Worm (Caenorhabditis elegans) whole organism, late embryonic: ENCODE results near the gene F21D5.4.

ENCODE experiments used
- C38D4.7 ChIP-seq: fragments of 200-800 bp; sonication (Bioruptor generic); optimal IDR thresholded peaks from 2 replicates; lab custom pipeline; 2018; ENCODE audit warnings: mild to moderate bottlenecking, missing genetic modification characterization, moderate library complexity, missing compliant biosample characterization
- F13H6.1 ChIP-seq: sonication (generic microtip); optimal IDR thresholded peaks from 2 replicates; lab custom pipeline; 2016; ENCODE audit warnings: missing genetic modification characterization, missing compliant biosample characterization
- T23F11.4 ChIP-seq: fragments of 200-800 bp; sonication (Bioruptor generic); optimal IDR thresholded peaks from 2 replicates; lab custom pipeline; 2018; ENCODE audit warnings: mild to moderate bottlenecking, missing genetic modification characterization, missing compliant biosample characterization
- ceh-18 ChIP-seq: sonication (generic microtip); optimal IDR thresholded peaks from 2 replicates; lab custom pipeline; 2016; ENCODE audit warnings: missing genetic modification characterization, missing compliant biosample characterization
- ceh-2 ChIP-seq: sonication (generic microtip); optimal IDR thresholded peaks from 2 replicates; lab custom pipeline; 2016; ENCODE audit warnings: missing genotype, missing genetic modification characterization, missing compliant biosample characterization
- ceh-22 ChIP-seq: sonication (generic microtip); optimal IDR thresholded peaks from 2 replicates; lab custom pipeline; 2017; ENCODE audit warnings: missing biosample characterization, missing genetic modification characterization
- ceh-24 ChIP-seq: sonication (generic microtip); optimal IDR thresholded peaks from 2 replicates; lab custom pipeline; 2016; ENCODE audit warnings: mild to moderate bottlenecking, missing genetic modification characterization, missing compliant biosample characterization
- ceh-30 ChIP-seq: fragments of 150-350 bp; optimal IDR thresholded peaks from 2 replicates; lab custom pipeline; 2014; ENCODE audit warnings: missing biosample characterization, missing genetic modification characterization
- ceh-34 ChIP-seq: sonication (generic microtip); optimal IDR thresholded peaks from 2 replicates; lab custom pipeline; 2016; ENCODE audit warnings: mild to moderate bottlenecking, missing genetic modification characterization, missing compliant biosample characterization
- ceh-45 ChIP-seq: fragments of 200-800 bp; sonication (Bioruptor generic); IDR thresholded peaks from 2 replicates; pipeline ENCODE4 v1.3.6; 2022; ENCODE audit warnings: missing genetic modification reagents, missing genetic modification characterization, missing compliant biosample characterization
- ceh-6 ChIP-seq: fragments of 200-800 bp; sonication (Bioruptor generic); optimal IDR thresholded peaks from 2 replicates; lab custom pipeline; 2018; ENCODE audit warnings: mild to moderate bottlenecking, missing genetic modification characterization, missing compliant biosample characterization
- dmd-4 ChIP-seq: sonication (generic microtip); optimal IDR thresholded peaks from 2 replicates; lab custom pipeline; 2016; ENCODE audit warnings: borderline replicate concordance, missing genetic modification characterization, missing compliant biosample characterization
- dve-1 ChIP-seq: sonication (generic microtip); optimal IDR thresholded peaks from 2 replicates; lab custom pipeline; 2017; ENCODE audit warnings: antibody characterized with exemption, mild to moderate bottlenecking, missing genetic modification characterization, missing compliant biosample characterization
- elt-2 ChIP-seq: sonication (generic microtip); optimal IDR thresholded peaks from 2 replicates; lab custom pipeline; 2016; ENCODE audit warnings: missing genetic modification reagents, missing genetic modification characterization, missing compliant biosample characterization
- ets-4 ChIP-seq: sonication (generic microtip); optimal IDR thresholded peaks from 2 replicates; lab custom pipeline; 2016; ENCODE audit warnings: missing genetic modification characterization, missing compliant biosample characterization
- fkh-6 ChIP-seq: sonication (generic microtip); optimal IDR thresholded peaks from 2 replicates; lab custom pipeline; 2016; ENCODE audit warnings: missing genetic modification characterization, missing compliant biosample characterization
- hlh-13 ChIP-seq: fragments of 200-800 bp; sonication (Bioruptor generic); optimal IDR thresholded peaks from 2 replicates; lab custom pipeline; 2018; ENCODE audit warnings: mild to moderate bottlenecking, missing genetic modification characterization, missing compliant biosample characterization
- hlh-15 ChIP-seq: sonication (generic microtip); optimal IDR thresholded peaks from 2 replicates; lab custom pipeline; 2016; ENCODE audit warnings: missing genetic modification characterization, missing compliant biosample characterization
- hlh-30 ChIP-seq: sonication (generic microtip); optimal IDR thresholded peaks from 2 replicates; lab custom pipeline; 2017; ENCODE audit warnings: antibody characterized with exemption, missing genetic modification characterization, missing compliant biosample characterization; ENCODE audit not compliant: insufficient read depth
- lim-6 ChIP-seq: sonication (generic microtip); optimal IDR thresholded peaks from 2 replicates; lab custom pipeline; 2016; ENCODE audit warnings: missing genetic modification characterization, missing compliant biosample characterization
- lin-11 ChIP-seq: fragments of 200-800 bp; sonication (Bioruptor generic); optimal IDR thresholded peaks from 2 replicates; lab custom pipeline; 2018; ENCODE audit warnings: mild to moderate bottlenecking, missing genetic modification characterization, missing compliant biosample characterization
- madf-2 ChIP-seq: sonication (generic microtip); optimal IDR thresholded peaks from 2 replicates; lab custom pipeline; 2017; ENCODE audit warnings: missing genetic modification characterization, missing compliant biosample characterization
- mec-3 ChIP-seq: sonication (generic microtip); optimal IDR thresholded peaks from 2 replicates; lab custom pipeline; 2016; ENCODE audit warnings: borderline replicate concordance, missing genetic modification characterization, missing compliant biosample characterization
- nhr-11 ChIP-seq: fragments of 150-350 bp; optimal IDR thresholded peaks from 2 replicates; lab custom pipeline; 2014; ENCODE audit warnings: missing biosample characterization, missing genetic modification characterization
- npax-4 ChIP-seq: sonication (generic microtip); optimal IDR thresholded peaks from 2 replicates; lab custom pipeline; 2016; ENCODE audit warnings: missing genetic modification characterization, missing compliant biosample characterization
- odd-2 ChIP-seq: sonication (generic microtip); optimal IDR thresholded peaks from 2 replicates; lab custom pipeline; 2017; ENCODE audit warnings: antibody characterized with exemption, mild to moderate bottlenecking, missing genetic modification characterization, missing compliant biosample characterization
- pag-3 ChIP-seq: sonication (generic microtip); optimal IDR thresholded peaks from 2 replicates; lab custom pipeline; 2016; ENCODE audit warnings: missing compliant biosample characterization, missing genetic modification characterization, borderline replicate concordance
- pat-9 ChIP-seq: fragments of 200-800 bp; sonication (Bioruptor generic); optimal IDR thresholded peaks from 2 replicates; lab custom pipeline; 2018; ENCODE audit warnings: mild to moderate bottlenecking, missing genetic modification characterization, moderate library complexity, missing compliant biosample characterization
- rnt-1 ChIP-seq: sonication (generic microtip); optimal IDR thresholded peaks from 2 replicates; lab custom pipeline; 2016; ENCODE audit warnings: missing genetic modification characterization, missing compliant biosample characterization
- sdc-2 ChIP-seq: sonication (generic microtip); optimal IDR thresholded peaks from 2 replicates; lab custom pipeline; 2016; ENCODE audit warnings: missing genotype, missing genetic modification characterization, missing compliant biosample characterization
- sox-2 ChIP-seq: fragments of 200-800 bp; sonication (Bioruptor generic); IDR thresholded peaks from 2 replicates; pipeline ENCODE4 v1.3.6; 2022; ENCODE audit warnings: missing genetic modification reagents, missing genetic modification characterization, missing compliant biosample characterization
- sox-4 ChIP-seq: sonication (generic microtip); optimal IDR thresholded peaks from 2 replicates; lab custom pipeline; 2017; ENCODE audit warnings: mild to moderate bottlenecking, missing genetic modification characterization, inconsistent platforms, missing compliant biosample characterization
- syd-9 ChIP-seq: sonication (generic microtip); optimal IDR thresholded peaks from 2 replicates; lab custom pipeline; 2016; ENCODE audit warnings: mild to moderate bottlenecking, missing genetic modification characterization, moderate library complexity, missing compliant biosample characterization
- tbx-2 ChIP-seq: sonication (generic microtip); optimal IDR thresholded peaks from 2 replicates; lab custom pipeline; 2016; ENCODE audit warnings: missing genetic modification characterization, missing compliant biosample characterization
- tbx-7 ChIP-seq: sonication (generic microtip); optimal IDR thresholded peaks from 2 replicates; lab custom pipeline; 2016; ENCODE audit warnings: missing genotype, missing genetic modification characterization, missing compliant biosample characterization
- unc-86 ChIP-seq: sonication (generic microtip); optimal IDR thresholded peaks from 2 replicates; lab custom pipeline; 2016; ENCODE audit warnings: missing genetic modification characterization, missing compliant biosample characterization

Gene F21D5.4

ce11 chrIV:8737787-8738186 lies at the start of gene F21D5.4:
Gene F21D5.4 (plus strand): TSS chrIV:8738087.
- TF ChIP-seq F13H6.1 (tag; lab: Kevin White, UChicago) (no peak), ceh-2 (no peak), lim-6 (tag; lab: Kevin White, UChicago) (no peak), tbx-2 (no peak), pat-9 (tag; lab: Kevin White, UChicago) (no peak), elt-2 (no peak), dve-1 (tag; lab: Kevin White, UChicago) (no peak), madf-2 (tag; lab: Kevin White, UChicago) (no peak), sox-4 (no peak), ceh-18 (no peak)

- no peak for TF ChIP-seq hlh-30 (tag; lab: Kevin White, UChicago)
- TF ChIP-seq ceh-45 (GFP tag; lab: Robert Waterston, UW), result no peak
- no peak for TF ChIP-seq unc-86 (tag; lab: Kevin White, UChicago)
- TF ChIP-seq C38D4.7, result no peak
- TF ChIP-seq mec-3 (tag; lab: Kevin White, UChicago), result no peak
- no peak for TF ChIP-seq ceh-30 (tag; lab: Kevin White, UChicago)
- no peak for TF ChIP-seq lin-11 (tag; lab: Kevin White, UChicago)
Observed at ce11 chrIV:8691486-8691885, 46.4 kb upstream of the F21D5.4 start, which contains the start of the genes hst-1 and ints-6. Gene hst-1 (minus strand): TSS chrIV:8691513. Gene ints-6 (plus strand): TSS chrIV:8691745.

- no peak for TF ChIP-seq ets-4 (tag; lab: Kevin White, UChicago)
- no peak for TF ChIP-seq sdc-2 (tag; lab: Kevin White, UChicago)
- no peak for TF ChIP-seq dmd-4 (tag; lab: Kevin White, UChicago)
- TF ChIP-seq ceh-6 (GFP tag; lab: Kevin White, UChicago), result no peak
- TF ChIP-seq odd-2 (tag; lab: Kevin White, UChicago), result no peak
- TF ChIP-seq fkh-6 (tag; lab: Kevin White, UChicago), result no peak
- TF ChIP-seq nhr-11, result no peak
- TF ChIP-seq rnt-1 (tag; lab: Kevin White, UChicago), result no peak
- no peak for TF ChIP-seq ceh-22
- no peak for TF ChIP-seq ceh-24 (tag; lab: Kevin White, UChicago)
- no peak for TF ChIP-seq tbx-7 (tag; lab: Kevin White, UChicago)
- TF ChIP-seq pag-3 (tag; lab: Kevin White, UChicago), result no peak
- TF ChIP-seq dve-1 (tag; lab: Kevin White, UChicago), result no peak
- TF ChIP-seq ceh-34 (tag; lab: Kevin White, UChicago), result no peak
- no peak for TF ChIP-seq syd-9 (tag; lab: Kevin White, UChicago)
- no peak for TF ChIP-seq elt-2
- TF ChIP-seq T23F11.4 (GFP tag; lab: Kevin White, UChicago), result no peak
- TF ChIP-seq, all 69 proteins: peak for 0
Observed at ce11 chrIV:8697436-8697835, 40.5 kb upstream of the F21D5.4 start, which contains the start of gene ttll-11. Gene ttll-11 (plus strand): TSS chrIV:8697736.

- no peak for TF ChIP-seq npax-4 (tag; lab: Kevin White, UChicago)
- TF ChIP-seq hlh-13 (GFP tag; lab: Kevin White, UChicago), result no peak
- no peak for TF ChIP-seq ceh-34 (tag; lab: Kevin White, UChicago)
- TF ChIP-seq hlh-15, result no peak
- TF ChIP-seq sox-2 (GFP tag; lab: Robert Waterston, UW), result no peak
- TF ChIP-seq C38D4.7, result no peak
Observed at ce11 chrIV:8705504-8705903, 32.4 kb upstream of the F21D5.4 start, which contains the start of gene H23L24.4. Gene H23L24.4 (minus strand): TSS chrIV:8705604.
